Fruit fly (Drosophila melanogaster): Measurements from ENCODE around the gene CG1113.

CG1113 gene

dm6 chr3R:5211401-5211800 lies 41.6 kb upstream of the CG1113 start:
- no peak for TF ChIP-seq D1 (tag; optimal IDR thresholded peaks at IDR 0.05)
- TF ChIP-seq Snoo (tag; optimal IDR thresholded peaks at IDR 0.05), result no peak
- no peak for TF ChIP-seq fd96Ca (GFP tag; IDR thresholded peaks at IDR 0.05)
- TF ChIP-seq CG10348 (GFP tag; IDR thresholded peaks at IDR 0.05), result no peak
- no peak for TF ChIP-seq CG8159 (tag; optimal IDR thresholded peaks at IDR 0.05)
- TF ChIP-seq gl (tag; optimal IDR thresholded peaks at IDR 0.05), result no peak
- TF ChIP-seq CG34367 (tag; optimal IDR thresholded peaks at IDR 0.05), result no peak
- TF ChIP-seq CG12605 (GFP tag; IDR thresholded peaks at IDR 0.05), result no peak
- no peak for TF ChIP-seq Ets98B (GFP tag; IDR thresholded peaks at IDR 0.05)
- TF ChIP-seq EcR (GFP tag; optimal IDR thresholded peaks at IDR 0.05), result no peak
- no peak for TF ChIP-seq Pif1B (GFP tag; optimal IDR thresholded peaks at IDR 0.05)
- no peak for TF ChIP-seq CG17806 (tag; optimal IDR thresholded peaks at IDR 0.05)
- TF ChIP-seq CG15710 (tag; optimal IDR thresholded peaks at IDR 0.05), result no peak
- no peak for TF ChIP-seq CG14655 (GFP tag; optimal IDR thresholded peaks at IDR 0.05)
- no peak for TF ChIP-seq Pif1A (GFP tag; optimal IDR thresholded peaks at IDR 0.05)
- TF ChIP-seq CG4496 (GFP tag; IDR thresholded peaks at IDR 0.05), result no peak
- TF ChIP-seq rn (GFP tag; IDR thresholded peaks at IDR 0.05), result no peak
- TF ChIP-seq CG32121 (GFP tag; IDR thresholded peaks at IDR 0.05), result no peak

dm6 chr3R:5211901-5212758 lies 40.8 kb upstream of the CG1113 start:
- TF ChIP-seq Pif1B (GFP tag; optimal IDR thresholded peaks at IDR 0.05) (peak; percentile 21), EcR (GFP tag; optimal IDR thresholded peaks at IDR 0.05) (no peak), Pif1A (GFP tag; optimal IDR thresholded peaks at IDR 0.05) (peak; percentile 65), CG14655 (GFP tag; optimal IDR thresholded peaks at IDR 0.05) (peak; percentile 63), CG8159 (tag; optimal IDR thresholded peaks at IDR 0.05) (peak; percentile 70), Snoo (tag; optimal IDR thresholded peaks at IDR 0.05) (no peak), CG32121 (GFP tag; IDR thresholded peaks at IDR 0.05) (no peak), CG13204 (GFP tag; optimal IDR thresholded peaks at IDR 0.05) (peak; percentile 19), CG9948 (tag; optimal IDR thresholded peaks at IDR 0.05) (peak; percentile 73), CG15710 (tag; optimal IDR thresholded peaks at IDR 0.05) (peak; percentile 52), CG4496 (GFP tag; IDR thresholded peaks at IDR 0.05) (peak; percentile 48; the same call in 1 of the 3 replicates), gl (tag; optimal IDR thresholded peaks at IDR 0.05) (peak; percentile 45), CG34367 (tag; optimal IDR thresholded peaks at IDR 0.05) (peak; percentile 46), CG12605 (GFP tag; IDR thresholded peaks at IDR 0.05) (no peak), D1 (tag; optimal IDR thresholded peaks at IDR 0.05) (no peak), CG17806 (tag; optimal IDR thresholded peaks at IDR 0.05) (peak; percentile 72), fd96Ca (GFP tag; IDR thresholded peaks at IDR 0.05) (peak; percentile 55; the same call in 2 of the 3 replicates), CG8301 (tag; optimal IDR thresholded peaks at IDR 0.05) (peak; percentile 53), Ets98B (GFP tag; IDR thresholded peaks at IDR 0.05) (no peak)

DNA sequence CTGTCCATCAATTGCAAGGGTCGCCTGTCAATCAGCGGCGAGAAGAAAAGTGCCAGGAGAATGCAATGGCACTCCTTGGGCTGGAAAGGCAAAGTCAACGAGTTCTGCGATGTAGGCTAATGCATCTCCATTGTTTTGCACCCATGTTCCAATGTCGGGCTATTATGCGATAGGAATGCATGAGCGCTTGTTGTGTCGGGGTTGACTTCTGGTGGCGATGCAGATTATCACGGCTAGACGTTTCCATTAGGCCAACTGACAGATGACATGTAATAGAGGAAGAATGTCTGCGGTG lies 40.2 kb upstream of the CG1113 start:
- TF ChIP-seq Pif1A (GFP tag; optimal IDR thresholded peaks at IDR 0.05), result no peak

DNA sequence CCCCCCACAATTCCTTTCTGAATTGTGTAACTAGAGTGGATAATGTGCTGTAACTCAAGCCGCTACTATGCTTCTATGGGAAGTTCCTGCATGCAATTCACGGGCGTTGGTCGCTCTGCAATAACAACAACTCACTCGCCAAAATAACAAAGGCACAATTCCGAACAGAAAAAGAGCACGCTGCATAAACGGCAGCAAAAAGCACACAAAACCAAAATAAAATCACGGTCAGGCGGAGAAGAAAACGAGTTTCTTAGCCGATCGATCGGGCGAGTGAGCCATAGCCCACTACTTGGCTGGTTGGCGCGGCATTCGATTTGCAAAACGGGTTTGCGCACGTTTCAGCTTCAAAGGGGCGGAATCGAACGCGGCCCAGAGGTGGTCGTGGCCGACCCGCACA lies 39.6 kb upstream of the CG1113 start:
- TF ChIP-seq EcR (GFP tag; optimal IDR thresholded peaks at IDR 0.05), result peak; percentile 63
- no peak for TF ChIP-seq Snoo (tag; optimal IDR thresholded peaks at IDR 0.05)
- no peak for TF ChIP-seq CG34367 (tag; optimal IDR thresholded peaks at IDR 0.05)
- peak; percentile 13 for TF ChIP-seq gl (tag; optimal IDR thresholded peaks at IDR 0.05)
- peak; percentile 34; the same call in 1 of the 2 replicates for TF ChIP-seq Ets98B (GFP tag; IDR thresholded peaks at IDR 0.05)
- peak; percentile 86 for TF ChIP-seq CG13204 (GFP tag; optimal IDR thresholded peaks at IDR 0.05)

DNA sequence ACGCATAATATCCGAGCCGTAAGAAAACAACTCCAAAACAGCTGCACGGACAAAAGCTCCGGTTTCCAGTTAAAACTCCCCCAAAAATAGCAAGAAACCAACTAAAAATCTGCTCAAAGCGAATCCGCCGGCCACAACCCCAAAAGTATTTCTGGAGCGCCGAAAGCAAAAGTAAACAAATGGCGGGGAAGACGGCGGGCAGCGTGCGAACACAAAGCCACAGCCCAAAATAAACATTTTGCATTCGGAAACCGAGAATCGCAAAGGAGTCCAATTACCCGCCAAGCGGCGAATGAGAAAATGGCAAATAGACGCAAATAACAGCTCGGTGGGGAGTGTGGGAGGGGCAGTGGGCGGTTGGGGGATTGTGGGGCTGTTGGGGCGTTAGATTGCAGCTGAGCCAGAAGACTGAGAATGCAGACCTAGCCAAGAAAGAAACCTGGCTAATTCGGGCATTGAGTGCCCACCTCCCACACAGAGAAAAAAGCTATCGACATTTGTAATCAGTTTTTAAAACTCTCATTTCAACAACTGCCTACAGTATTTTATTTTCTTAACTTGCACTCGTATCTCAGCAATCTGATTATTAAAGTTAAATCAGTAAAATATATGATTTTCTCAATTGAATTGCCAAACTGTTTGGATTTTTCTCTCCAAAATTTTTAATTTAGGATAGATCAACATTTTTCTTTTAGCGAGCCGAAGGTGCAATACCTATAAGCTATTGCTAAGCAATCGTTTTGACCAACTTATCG lies 38.6 kb upstream of the CG1113 start:
- TF ChIP-seq CG8159 (tag; optimal IDR thresholded peaks at IDR 0.05), result no peak
- peak; percentile 43 for TF ChIP-seq CG8301 (tag; optimal IDR thresholded peaks at IDR 0.05)
- peak; percentile 23; the same call in 1 of the 2 replicates for TF ChIP-seq Ets98B (GFP tag; IDR thresholded peaks at IDR 0.05)
- 0 out of 3 replicates have a peak, but pooled peaks have one; percentile 33 for TF ChIP-seq CG4496 (GFP tag; IDR thresholded peaks at IDR 0.05)
- TF ChIP-seq CG9948 (tag; optimal IDR thresholded peaks at IDR 0.05), result no peak
- peak; percentile 51 for TF ChIP-seq CG14655 (GFP tag; optimal IDR thresholded peaks at IDR 0.05)
- 0 out of 3 replicates have a peak, but pooled peaks have one; percentile 34 for TF ChIP-seq fd96Ca (GFP tag; IDR thresholded peaks at IDR 0.05)
- TF ChIP-seq gl (tag; optimal IDR thresholded peaks at IDR 0.05), result no peak

Data from whole organism, pupa.